Worm (Caenorhabditis elegans) whole organism, midembryonic: Measurements from ENCODE around the gene C15H11.11.

Source experiments
- T22C8.4 ChIP-seq: fragments of 200-800 bp; sonication (Bioruptor generic); IDR thresholded peaks from 2 replicates; pipeline ENCODE4 v1.3.6; 2022; ENCODE audit warnings: missing genetic modification characterization, missing compliant biosample characterization
- cog-1 ChIP-seq: sonication (generic microtip); optimal IDR thresholded peaks from 2 replicates; lab custom pipeline; 2016; ENCODE audit warnings: missing genetic modification characterization, missing compliant biosample characterization
- flt-1 ChIP-seq: fragments of 200-800 bp; sonication (Bioruptor generic); IDR thresholded peaks from 2 replicates; pipeline ENCODE4 v1.3.6; 2022; ENCODE audit warnings: missing genetic modification characterization, missing compliant biosample characterization
- klf-2 ChIP-seq: fragments of 200-800 bp; sonication (Bioruptor generic); conservative IDR thresholded peaks from 2 replicates; pipeline ENCODE4 v1.3.6; 2022; ENCODE audit warnings: missing genetic modification reagents, missing genetic modification characterization, missing compliant biosample characterization
- med-1 ChIP-seq: sonication (generic microtip); optimal IDR thresholded peaks from 2 replicates; lab custom pipeline; 2017; ENCODE audit warnings: missing genetic modification characterization, mild to moderate bottlenecking, missing compliant biosample characterization, antibody characterized with exemption, missing genetic modification reagents; ENCODE audit not compliant: insufficient read depth
- ref-1 ChIP-seq: fragments of 200-800 bp; sonication (Bioruptor generic); conservative IDR thresholded peaks from 2 replicates; pipeline ENCODE4 v1.3.6; 2022; ENCODE audit warnings: missing genetic modification reagents, missing genetic modification characterization, missing compliant biosample characterization
- tab-1 ChIP-seq: fragments of 200-800 bp; sonication (Bioruptor generic); IDR thresholded peaks from 2 replicates; pipeline ENCODE4 v1.3.6; 2022; ENCODE audit warnings: missing genetic modification characterization, missing compliant biosample characterization
- ztf-23 ChIP-seq: fragments of 200-800 bp; sonication (Bioruptor generic); IDR thresholded peaks from 2 replicates; pipeline ENCODE4 v1.3.6; 2022; ENCODE audit warnings: missing genetic modification reagents, missing genetic modification characterization, missing compliant biosample characterization
- ztf-29 ChIP-seq: fragments of 200-800 bp; sonication (Bioruptor generic); IDR thresholded peaks from 2 replicates; pipeline ENCODE4 v1.3.6; 2022; ENCODE audit warnings: missing genetic modification reagents, missing genetic modification characterization, missing compliant biosample characterization

The C15H11.11 gene

ce11 chrV:14421325-14421724, 6.0 kb downstream of the C15H11.11 start, which contains the start of gene dhs-22:
Gene dhs-22 (minus strand): TSS chrV:14421440.
- TF ChIP-seq ztf-23 (GFP tag; lab: Robert Waterston, UW) = no peak
- TF ChIP-seq tab-1 (GFP tag; lab: Robert Waterston, UW) = no peak
- no peak for TF ChIP-seq flt-1
- no peak for TF ChIP-seq cog-1 (tag; lab: Kevin White, UChicago)
- TF ChIP-seq ztf-29 = no peak
- TF ChIP-seq ref-1 (GFP tag; lab: Robert Waterston, UW) = no peak
- no peak for TF ChIP-seq T22C8.4 (GFP tag; lab: Robert Waterston, UW)
- no peak for TF ChIP-seq med-1 (GFP tag; lab: Kevin White, UChicago)
- TF ChIP-seq klf-2 = no peak

ce11 chrV:14422317-14422716, 7.0 kb downstream of the C15H11.11 start, which contains the start of gene pas-1:
Gene pas-1 (minus strand): TSS chrV:14422618.
- TF ChIP-seq cog-1 (tag; lab: Kevin White, UChicago) (no peak), tab-1 (GFP tag; lab: Robert Waterston, UW) (no peak), ztf-29 (no peak), klf-2 (no peak), flt-1 (no peak), ref-1 (GFP tag; lab: Robert Waterston, UW) (no peak), ztf-23 (GFP tag; lab: Robert Waterston, UW) (no peak), med-1 (GFP tag; lab: Kevin White, UChicago) (no peak), T22C8.4 (GFP tag; lab: Robert Waterston, UW) (no peak)

- no peak for TF ChIP-seq flt-1
- no peak for TF ChIP-seq klf-2
- no peak for TF ChIP-seq T22C8.4 (GFP tag; lab: Robert Waterston, UW)
- TF ChIP-seq ztf-23 (GFP tag; lab: Robert Waterston, UW) = no peak
- no peak for TF ChIP-seq med-1 (GFP tag; lab: Kevin White, UChicago)
- TF ChIP-seq ztf-29 = no peak
- no peak for TF ChIP-seq tab-1 (GFP tag; lab: Robert Waterston, UW)
- TF ChIP-seq cog-1 (tag; lab: Kevin White, UChicago) = no peak
- TF ChIP-seq ref-1 (GFP tag; lab: Robert Waterston, UW) = no peak
These were observed 8.0 kb downstream of the C15H11.11 start, which contains the start of gene rpoa-12 for ce11 chrV:14423268-14423667. Gene rpoa-12 (minus strand): TSS chrV:14423304.

- TF ChIP-seq klf-2 = no peak
- peak; percentile 65 for TF ChIP-seq med-1 (GFP tag; lab: Kevin White, UChicago)
- TF ChIP-seq ztf-23 (GFP tag; lab: Robert Waterston, UW) = peak; percentile 68; the same call in 1 of the 2 replicates
- TF ChIP-seq T22C8.4 (GFP tag; lab: Robert Waterston, UW) = no peak
- 0 out of 2 replicates have a peak, but pooled peaks have one; percentile 41 for TF ChIP-seq flt-1
- no peak for TF ChIP-seq ztf-29
- peak; percentile 54; the same call in 1 of the 2 replicates for TF ChIP-seq tab-1 (GFP tag; lab: Robert Waterston, UW)
- TF ChIP-seq cog-1 (tag; lab: Kevin White, UChicago) = no peak
- TF ChIP-seq ref-1 (GFP tag; lab: Robert Waterston, UW) = no peak
These were observed 9.7 kb downstream of the C15H11.11 start, which contains the start of gene rrsr-1 for ce11 chrV:14424958-14425492. Gene rrsr-1 (minus strand): TSS chrV:14425008.

- TF ChIP-seq T22C8.4 (GFP tag; lab: Robert Waterston, UW) = no peak
- no peak for TF ChIP-seq med-1 (GFP tag; lab: Kevin White, UChicago)
- TF ChIP-seq ref-1 (GFP tag; lab: Robert Waterston, UW) = no peak
- TF ChIP-seq cog-1 (tag; lab: Kevin White, UChicago) = no peak
- TF ChIP-seq flt-1 = no peak
- TF ChIP-seq tab-1 (GFP tag; lab: Robert Waterston, UW) = no peak
- TF ChIP-seq klf-2 = no peak
These were observed 10.7 kb downstream of the C15H11.11 start for ce11 chrV:14426013-14426412.

ce11 chrV:14427069-14427825, 11.9 kb downstream of the C15H11.11 start:
- no peak for TF ChIP-seq ref-1 (GFP tag; lab: Robert Waterston, UW)
- no peak for TF ChIP-seq cog-1 (tag; lab: Kevin White, UChicago)
- TF ChIP-seq T22C8.4 (GFP tag; lab: Robert Waterston, UW) = no peak
- no peak for TF ChIP-seq tab-1 (GFP tag; lab: Robert Waterston, UW)
- TF ChIP-seq flt-1 = no peak
- no peak for TF ChIP-seq klf-2
- no peak for TF ChIP-seq med-1 (GFP tag; lab: Kevin White, UChicago)
- no peak for TF ChIP-seq ztf-23 (GFP tag; lab: Robert Waterston, UW)
- TF ChIP-seq ztf-29 = no peak

- no peak for TF ChIP-seq cog-1 (tag; lab: Kevin White, UChicago)
These were observed 13.6 kb downstream of the C15H11.11 start, which contains the start of gene F23B12.1 for ce11 chrV:14428865-14429264. Gene F23B12.1 (plus strand): TSS chrV:14429165.

- no peak for TF ChIP-seq med-1 (GFP tag; lab: Kevin White, UChicago)
These were observed 17.0 kb downstream of the C15H11.11 start, which contains the start of gene egl-1 for ce11 chrV:14432259-14432658. Gene egl-1 (minus strand): TSS chrV:14432359.

- TF ChIP-seq ztf-29 (no peak), T22C8.4 (GFP tag; lab: Robert Waterston, UW) (no peak), ztf-23 (GFP tag; lab: Robert Waterston, UW) (no peak), cog-1 (tag; lab: Kevin White, UChicago) (no peak), med-1 (GFP tag; lab: Kevin White, UChicago) (no peak), flt-1 (no peak), tab-1 (GFP tag; lab: Robert Waterston, UW) (no peak), klf-2 (no peak), ref-1 (GFP tag; lab: Robert Waterston, UW) (no peak)
These were observed 18.3 kb downstream of the C15H11.11 start for ce11 chrV:14433584-14433983.
